Worm (Caenorhabditis elegans) whole organism, L4 larva: Measurements from ENCODE around the gene R02D5.24.

Experiments used
- F44E2.7 ChIP-seq: fragments of 200-800 bp; sonication (Bioruptor generic); IDR thresholded peaks from 2 replicates; pipeline ENCODE4 v2.1.2; 2022; ENCODE audit warnings: missing genetic modification characterization, missing compliant biosample characterization
- aly-2 ChIP-seq: sonication (generic microtip); optimal IDR thresholded peaks from 2 replicates; lab custom pipeline; 2018; ENCODE audit warnings: missing biosample characterization, missing genetic modification characterization
- ceh-82 ChIP-seq: sonication (generic microtip); optimal IDR thresholded peaks from 2 replicates; lab custom pipeline; 2017; ENCODE audit warnings: missing biosample characterization, missing genetic modification characterization
- jun-1 ChIP-seq: fragments of 150-350 bp; optimal IDR thresholded peaks from 2 replicates; lab custom pipeline; 2014; ENCODE audit warnings: missing biosample characterization, missing genetic modification reagents, missing genetic modification characterization
- lin-13 ChIP-seq: fragments of 150-350 bp; optimal IDR thresholded peaks from 2 replicates; lab custom pipeline; 2014; ENCODE audit warnings: missing biosample characterization, missing genetic modification reagents, missing genetic modification characterization
- lin-39 ChIP-seq: fragments of 150-350 bp; optimal IDR thresholded peaks from 2 replicates; lab custom pipeline; 2014; ENCODE audit warnings: missing biosample characterization, missing genetic modification reagents, missing genetic modification characterization
- nhr-28 ChIP-seq: fragments of 150-350 bp; optimal IDR thresholded peaks from 2 replicates; lab custom pipeline; 2014; ENCODE audit warnings: missing biosample characterization, missing genetic modification characterization
- pha-4 ChIP-seq, 2 experiments: fragments of 150-350 bp in 1 of 2; fragments of 200-800 bp in 1 of 2; sonication (Bioruptor generic) in 1 of 2; IDR thresholded peaks in 1 of 2; optimal IDR thresholded peaks in 1 of 2; 2 replicates each; pipeline versions ENCODE4 v1.3.6 to Lab custom; 2014 to 2022; ENCODE audit warnings: missing genetic modification characterization in 2 of 2, missing genetic modification reagents in 2 of 2, missing biosample characterization in 1 of 2, missing compliant biosample characterization in 1 of 2
- zag-1 ChIP-seq: fragments of 150-350 bp; optimal IDR thresholded peaks from 2 replicates; lab custom pipeline; 2014; ENCODE audit warnings: missing biosample characterization, missing genetic modification characterization

- no peak for TF ChIP-seq zag-1 (tag; lab: Kevin White, UChicago)
- no peak for TF ChIP-seq lin-13 (GFP tag; lab: Kevin White, UChicago)
- TF ChIP-seq jun-1 = no peak
- TF ChIP-seq F44E2.7 (GFP tag; lab: Robert Waterston, UW) = no peak
- no peak for TF ChIP-seq lin-39
- TF ChIP-seq ceh-82 (tag; lab: Kevin White, UChicago) = no peak
- TF ChIP-seq aly-2 (tag; lab: Kevin White, UChicago) = no peak
- no peak for TF ChIP-seq nhr-28 (tag; lab: Kevin White, UChicago)
- TF ChIP-seq pha-4 (GFP tag; IDR thresholded peaks at IDR 0.05; lab: Robert Waterston, UW) = no peak
- no peak for TF ChIP-seq pha-4 (tag; optimal IDR thresholded peaks at IDR 0.05; lab: Kevin White, UChicago)
These were observed 16.9 kb downstream of the R02D5.24 start, which contains the start of gene R02D5.6 for ce11 chrV:14518010-14518409.
